Fruit fly (Drosophila melanogaster) whole organism, pupa: ENCODE results near the gene dgt6.

ENCODE experiments used
- CG10348 ChIP-seq: fragments of 200-800 bp; sonication (Bioruptor generic); IDR thresholded peaks from 2 replicates; pipeline ENCODE4 v1.3.6; 2022; ENCODE audit warnings: missing biosample characterization, missing genetic modification characterization
- CG12605 ChIP-seq: fragments of 200-800 bp; sonication (Bioruptor generic); IDR thresholded peaks from 2 replicates; pipeline ENCODE4 v1.3.6; 2022; ENCODE audit warnings: missing biosample characterization, missing genetic modification characterization
- CG13204 ChIP-seq: fragments of 200-800 bp; sonication (Bioruptor generic); optimal IDR thresholded peaks from 2 replicates; lab custom pipeline; 2018; ENCODE audit warnings: missing biosample characterization, mild to moderate bottlenecking, missing genetic modification characterization, moderate library complexity
- CG14655 ChIP-seq: fragments of 200-800 bp; sonication (Bioruptor generic); optimal IDR thresholded peaks from 3 replicates; lab custom pipeline; 2017; ENCODE audit warnings: mild to moderate bottlenecking, missing biosample characterization, missing genetic modification reagents, missing genetic modification characterization
- CG15710 ChIP-seq: fragments of 200-800 bp; sonication (Bioruptor generic); optimal IDR thresholded peaks from 2 replicates; lab custom pipeline; 2018; ENCODE audit warnings: missing biosample characterization, mild to moderate bottlenecking, missing genetic modification characterization, moderate library complexity
- CG17806 ChIP-seq: fragments of 200-800 bp; sonication (Bioruptor generic); optimal IDR thresholded peaks from 2 replicates; lab custom pipeline; 2018; ENCODE audit warnings: missing biosample characterization, mild to moderate bottlenecking, missing genetic modification characterization, moderate library complexity
- CG32121 ChIP-seq: fragments of 200-800 bp; sonication (Bioruptor generic); IDR thresholded peaks from 2 replicates; pipeline ENCODE4 v1.3.6; 2022; ENCODE audit warnings: missing biosample characterization, missing genetic modification characterization
- CG34367 ChIP-seq: fragments of 200-800 bp; sonication (Bioruptor generic); optimal IDR thresholded peaks from 2 replicates; lab custom pipeline; 2018; ENCODE audit warnings: missing biosample characterization, mild to moderate bottlenecking, missing genetic modification characterization
- CG4496 ChIP-seq: fragments of 200-800 bp; sonication (Bioruptor generic); IDR thresholded peaks from 3 replicates; pipeline ENCODE4 v1.3.6; 2022; ENCODE audit warnings: missing biosample characterization, missing genetic modification characterization
- CG8159 ChIP-seq: fragments of 200-800 bp; sonication (Bioruptor generic); optimal IDR thresholded peaks from 3 replicates; lab custom pipeline; 2018; ENCODE audit warnings: missing biosample characterization, mild to moderate bottlenecking, missing genetic modification characterization, moderate library complexity
- CG8301 ChIP-seq: fragments of 200-800 bp; sonication (Bioruptor generic); optimal IDR thresholded peaks from 2 replicates; lab custom pipeline; 2018; ENCODE audit warnings: missing biosample characterization, mild to moderate bottlenecking, missing genetic modification characterization
- CG9948 ChIP-seq: fragments of 200-800 bp; sonication (Bioruptor generic); optimal IDR thresholded peaks from 2 replicates; lab custom pipeline; 2018; ENCODE audit warnings: missing biosample characterization, mild to moderate bottlenecking, missing genetic modification characterization, moderate library complexity
- D1 ChIP-seq: fragments of 200-800 bp; sonication (Bioruptor generic); optimal IDR thresholded peaks from 2 replicates; lab custom pipeline; 2018; ENCODE audit warnings: missing biosample characterization, mild to moderate bottlenecking, missing genetic modification characterization, moderate library complexity
- EcR ChIP-seq: fragments of 200-800 bp; sonication (Bioruptor generic); optimal IDR thresholded peaks from 3 replicates; lab custom pipeline; 2019; ENCODE audit warnings: missing biosample characterization, missing genetic modification characterization, mild to moderate bottlenecking, moderate library complexity, missing genetic modification reagents
- Ets98B ChIP-seq: fragments of 200-800 bp; sonication (Bioruptor generic); IDR thresholded peaks from 2 replicates; pipeline ENCODE4 v1.3.6; 2022; ENCODE audit warnings: missing biosample characterization, missing genetic modification characterization
- Pif1A ChIP-seq: fragments of 200-800 bp; sonication (Bioruptor generic); optimal IDR thresholded peaks from 3 replicates; lab custom pipeline; 2016; ENCODE audit warnings: missing biosample characterization, missing genetic modification characterization
- Pif1B ChIP-seq: fragments of 200-800 bp; sonication (Bioruptor generic); optimal IDR thresholded peaks from 3 replicates; lab custom pipeline; 2016; ENCODE audit warnings: missing biosample characterization, missing genetic modification characterization
- Snoo ChIP-seq: fragments of 200-800 bp; sonication (Bioruptor generic); optimal IDR thresholded peaks from 3 replicates; lab custom pipeline; 2017; ENCODE audit warnings: missing biosample characterization, mild to moderate bottlenecking, missing genetic modification characterization, inconsistent platforms
- fd96Ca ChIP-seq: fragments of 200-800 bp; sonication (Bioruptor generic); IDR thresholded peaks from 3 replicates; pipeline ENCODE4 v1.3.6; 2022; ENCODE audit warnings: missing biosample characterization, missing genetic modification characterization
- gl ChIP-seq: fragments of 200-800 bp; sonication (Bioruptor generic); optimal IDR thresholded peaks from 2 replicates; lab custom pipeline; 2018; ENCODE audit warnings: missing biosample characterization, mild to moderate bottlenecking, missing genetic modification characterization
- rn ChIP-seq: fragments of 200-800 bp; sonication (Bioruptor generic); IDR thresholded peaks from 2 replicates; pipeline ENCODE4 v1.3.6; 2022; ENCODE audit warnings: missing biosample characterization, missing genetic modification characterization

The dgt6 gene

dm6 chr3R:29112398-29113150 lies 18.2 kb downstream of the dgt6 start, which contains the start of the genes alpha-Man-Ib and Pdhb:
alpha-Man-Ib (minus strand) TSS chr3R:29112822.
Pdhb (plus strand) TSS chr3R:29113071.
- TF ChIP-seq CG17806 (peak; percentile 55), Snoo (tag; lab: Kevin White, UChicago) (peak; percentile 55), Pif1A (GFP tag; lab: Kevin White, UChicago) (no peak), EcR (GFP tag; lab: Kevin White, UChicago) (no peak), gl (tag; lab: Kevin White, UChicago) (no peak), Pif1B (no peak), CG32121 (GFP tag; lab: Robert Waterston, UW) (no peak; the same call in 1 of the 2 replicates), CG14655 (GFP tag; lab: Kevin White, UChicago) (no peak), CG15710 (peak; percentile 69), CG12605 (peak; percentile 13; the same call in 1 of the 2 replicates), CG8301 (tag; lab: Kevin White, UChicago) (no peak), CG9948 (tag; lab: Kevin White, UChicago) (no peak), CG8159 (tag; lab: Kevin White, UChicago) (no peak), D1 (tag; lab: Kevin White, UChicago) (no peak), Ets98B (GFP tag; lab: Robert Waterston, UW) (peak; percentile 29; the same call in 1 of the 2 replicates), CG34367 (tag; lab: Kevin White, UChicago) (no peak), CG10348 (peak; percentile 47; the same call in 1 of the 2 replicates), rn (peak; percentile 61), CG13204 (GFP tag; lab: Kevin White, UChicago) (no peak), CG4496 (GFP tag; lab: Robert Waterston, UW) (0 out of 3 replicates have a peak, but pooled peaks have one; percentile 62), fd96Ca (no peak; the same call in 1 of the 3 replicates)

- TF ChIP-seq Ets98B (GFP tag; lab: Robert Waterston, UW) (no peak), CG8301 (tag; lab: Kevin White, UChicago) (no peak), CG32121 (GFP tag; lab: Robert Waterston, UW) (no peak)
These were observed 19.0 kb downstream of the dgt6 start for dm6 chr3R:29111795-29112194.

DNA sequence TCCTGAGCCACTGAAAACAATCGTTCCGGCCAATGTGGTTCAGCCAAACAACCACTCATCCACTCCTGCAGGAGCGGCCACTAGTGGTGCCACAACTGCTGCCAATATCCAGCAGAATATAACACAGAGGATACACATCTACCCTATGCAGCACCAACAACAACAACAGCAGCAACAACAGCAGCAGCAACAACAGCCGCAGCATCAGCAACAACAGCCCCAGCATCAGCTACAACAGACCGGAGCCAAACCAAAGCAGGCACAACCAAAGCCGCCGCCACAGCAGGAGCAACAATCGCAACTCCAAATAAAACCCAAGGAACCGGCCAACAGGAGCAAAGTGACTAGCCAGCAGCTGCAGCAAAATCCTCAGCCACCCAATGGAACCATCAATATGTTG lies 27.5 kb downstream of the dgt6 start:
- TF ChIP-seq Snoo (tag; lab: Kevin White, UChicago) (no peak), CG12605 (no peak), EcR (GFP tag; lab: Kevin White, UChicago) (no peak), gl (tag; lab: Kevin White, UChicago) (no peak), CG4496 (GFP tag; lab: Robert Waterston, UW) (no peak), CG9948 (tag; lab: Kevin White, UChicago) (no peak), Pif1A (GFP tag; lab: Kevin White, UChicago) (no peak), CG8159 (tag; lab: Kevin White, UChicago) (no peak), CG32121 (GFP tag; lab: Robert Waterston, UW) (no peak), CG14655 (GFP tag; lab: Kevin White, UChicago) (no peak), CG34367 (tag; lab: Kevin White, UChicago) (no peak), Pif1B (no peak), CG10348 (no peak), D1 (tag; lab: Kevin White, UChicago) (no peak), Ets98B (GFP tag; lab: Robert Waterston, UW) (no peak), CG8301 (tag; lab: Kevin White, UChicago) (no peak), CG13204 (GFP tag; lab: Kevin White, UChicago) (no peak), CG17806 (no peak)

DNA sequence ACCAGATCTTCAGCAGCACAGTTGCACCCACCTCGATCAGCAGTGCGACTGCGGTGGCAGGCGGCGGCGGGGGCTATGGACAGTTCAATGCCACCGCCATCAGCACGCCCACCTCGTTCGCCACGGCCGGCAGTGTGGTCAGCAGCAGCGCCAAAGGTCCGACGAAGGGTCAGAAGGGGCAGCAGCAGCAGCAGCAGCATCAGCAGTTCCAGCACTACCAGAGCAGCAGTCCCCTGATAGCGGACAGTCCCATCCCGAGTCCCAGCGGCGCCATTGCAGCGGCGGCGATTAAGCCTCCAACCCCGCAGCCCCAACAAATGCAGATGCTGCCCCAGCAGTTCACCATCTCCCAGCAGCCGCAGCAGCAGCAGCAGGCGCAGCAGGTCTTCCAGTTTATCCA lies 32.8 kb downstream of the dgt6 start:
- TF ChIP-seq CG17806: no peak
- no peak for TF ChIP-seq CG32121 (GFP tag; lab: Robert Waterston, UW)
- no peak for TF ChIP-seq CG9948 (tag; lab: Kevin White, UChicago)

DNA sequence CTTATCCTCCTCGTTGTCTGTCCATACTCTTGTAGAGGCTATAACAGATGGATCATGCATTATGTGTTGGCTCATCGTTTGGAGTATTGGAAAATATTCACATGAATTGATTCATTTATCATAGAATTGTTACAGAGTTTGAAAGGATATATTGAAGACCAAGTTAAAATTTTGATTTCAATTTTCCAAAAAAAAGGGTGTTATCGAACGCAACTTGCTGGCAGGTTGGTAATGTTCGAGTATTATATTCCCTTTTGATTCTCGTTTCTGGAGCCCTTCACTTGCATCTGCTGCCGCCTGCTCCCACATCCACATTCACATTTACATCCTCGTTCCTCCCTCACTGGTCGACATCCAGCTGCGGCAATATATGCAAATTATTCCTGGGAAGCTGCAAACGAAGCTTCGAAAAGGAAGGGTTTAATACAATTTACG lies 34.7 kb downstream of the dgt6 start:
- TF ChIP-seq CG14655 (GFP tag; lab: Kevin White, UChicago) (no peak), gl (tag; lab: Kevin White, UChicago) (peak; percentile 71), Pif1A (GFP tag; lab: Kevin White, UChicago) (no peak), CG12605 (peak; percentile 34; the same call in 1 of the 2 replicates), Ets98B (GFP tag; lab: Robert Waterston, UW) (peak; percentile 48), fd96Ca (0 out of 3 replicates have a peak, but pooled peaks have one; percentile 39), CG4496 (GFP tag; lab: Robert Waterston, UW) (peak; percentile 75), CG8159 (tag; lab: Kevin White, UChicago) (peak; percentile 87), CG10348 (no peak), CG34367 (tag; lab: Kevin White, UChicago) (peak; percentile 86), D1 (tag; lab: Kevin White, UChicago) (no peak), CG13204 (GFP tag; lab: Kevin White, UChicago) (no peak), CG17806 (peak; percentile 83), rn (0 out of 2 replicates have a peak, but pooled peaks have one; percentile 23), CG9948 (tag; lab: Kevin White, UChicago) (peak; percentile 78), CG15710 (peak; percentile 90), CG32121 (GFP tag; lab: Robert Waterston, UW) (no peak), CG8301 (tag; lab: Kevin White, UChicago) (no peak), Pif1B (no peak)
